Worm (Caenorhabditis elegans) whole organism, L4 larva: ENCODE results near the gene F01E11.18.

Experiments
- aly-2 ChIP-seq: sonication (generic microtip); optimal IDR thresholded peaks from 2 replicates; lab custom pipeline; 2018; ENCODE audit warnings: missing biosample characterization, missing genetic modification characterization
- ceh-28 ChIP-seq: fragments of 150-350 bp; optimal IDR thresholded peaks from 2 replicates; lab custom pipeline; 2014; ENCODE audit warnings: missing biosample characterization, missing genetic modification reagents, missing genetic modification characterization
- ctbp-1 ChIP-seq: fragments of 200-800 bp; sonication (Bioruptor generic); IDR thresholded peaks from 2 replicates; pipeline ENCODE4 v1.3.6; 2022; ENCODE audit warnings: missing genetic modification reagents, missing genetic modification characterization, missing compliant biosample characterization
- daf-12 ChIP-seq: fragments of 150-350 bp; optimal IDR thresholded peaks from 2 replicates; lab custom pipeline; 2014; ENCODE audit warnings: missing biosample characterization, missing genetic modification reagents, missing genetic modification characterization
- dpl-1 ChIP-seq: fragments of 150-350 bp; optimal IDR thresholded peaks from 2 replicates; lab custom pipeline; 2014; ENCODE audit warnings: missing biosample characterization, missing genetic modification reagents, missing genetic modification characterization
- dve-1 ChIP-seq: sonication (generic microtip); optimal IDR thresholded peaks from 2 replicates; lab custom pipeline; 2017; ENCODE audit warnings: antibody characterized with exemption, mild to moderate bottlenecking, missing genetic modification characterization, missing compliant biosample characterization; ENCODE audit not compliant: insufficient read depth
- lin-15B ChIP-seq: fragments of 150-350 bp; sonication (generic microtip); optimal IDR thresholded peaks from 3 replicates; lab custom pipeline; 2014; ENCODE audit warnings: missing biosample characterization, missing genetic modification characterization
- lir-3 ChIP-seq: sonication (generic microtip); optimal IDR thresholded peaks from 2 replicates; lab custom pipeline; 2016; ENCODE audit warnings: mild to moderate bottlenecking, missing genetic modification characterization, missing compliant biosample characterization
- madf-9 ChIP-seq: fragments of 200-800 bp; sonication (Bioruptor generic); conservative IDR thresholded peaks from 2 replicates; pipeline ENCODE4 v1.3.6; 2022; ENCODE audit warnings: missing genetic modification reagents, missing genetic modification characterization, missing compliant biosample characterization
- mdt-29 ChIP-seq: fragments of 200-800 bp; sonication (Bioruptor generic); IDR thresholded peaks from 2 replicates; pipeline ENCODE4 v1.3.6; 2022; ENCODE audit warnings: missing genetic modification reagents, missing genetic modification characterization, missing compliant biosample characterization
- nhr-11 ChIP-seq: fragments of 150-350 bp; optimal IDR thresholded peaks from 2 replicates; lab custom pipeline; 2014; ENCODE audit warnings: missing biosample characterization, missing genetic modification characterization
- skn-1 ChIP-seq: fragments of 150-350 bp; optimal IDR thresholded peaks from 2 replicates; lab custom pipeline; 2014; ENCODE audit warnings: missing biosample characterization, missing genetic modification characterization
- ztf-11 ChIP-seq: fragments of 150-350 bp; optimal IDR thresholded peaks from 2 replicates; lab custom pipeline; 2014; ENCODE audit warnings: missing biosample characterization, missing genetic modification characterization

DNA sequence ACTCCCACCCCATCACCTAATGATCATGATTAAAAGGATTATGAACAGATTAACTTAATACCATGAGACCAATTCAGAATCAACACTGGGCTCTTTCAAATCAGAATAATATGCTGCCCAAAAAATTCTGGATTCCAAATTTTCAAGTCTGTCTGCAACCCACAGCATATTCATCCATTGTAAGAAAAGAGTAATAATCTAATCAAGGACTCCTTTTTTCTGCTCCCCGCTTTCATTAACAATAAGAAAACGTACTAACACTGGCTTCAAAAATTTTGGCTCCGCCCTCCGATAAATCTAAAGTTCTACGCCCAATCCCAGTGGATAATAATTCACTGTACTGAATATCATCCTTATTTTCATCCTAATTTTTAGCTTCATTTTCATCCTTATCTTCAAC lies 1.2 kb upstream of the F01E11.18 start:
- TF ChIP-seq mdt-29 (no peak), ztf-11 (tag; lab: Kevin White, UChicago) (no peak), daf-12 (tag; lab: Kevin White, UChicago) (no peak), lir-3 (tag; lab: Kevin White, UChicago) (no peak), ceh-28 (tag; lab: Kevin White, UChicago) (no peak), madf-9 (no peak), nhr-11 (tag; lab: Kevin White, UChicago) (no peak), dve-1 (tag; lab: Kevin White, UChicago) (no peak), lin-15B (tag; lab: Kevin White, UChicago) (no peak), ctbp-1 (no peak), aly-2 (tag; lab: Kevin White, UChicago) (no peak), skn-1 (tag; lab: Kevin White, UChicago) (no peak), dpl-1 (no peak)
